Worm (Caenorhabditis elegans) whole organism, L2 larva: ENCODE measurements around the gene str-83.

ENCODE experiments used
- C34F6.9 ChIP-seq: fragments of 150-350 bp; optimal IDR thresholded peaks from 2 replicates; lab custom pipeline; 2014; ENCODE audit warnings: missing biosample characterization, missing genetic modification characterization
- F13H6.1 ChIP-seq: sonication (generic microtip); optimal IDR thresholded peaks from 2 replicates; lab custom pipeline; 2016; ENCODE audit warnings: missing genetic modification characterization, missing compliant biosample characterization
- R02D3.7 ChIP-seq: fragments of 150-350 bp; optimal IDR thresholded peaks from 2 replicates; lab custom pipeline; 2014; ENCODE audit warnings: missing biosample characterization, missing genetic modification characterization
- Y55F3AM.14 ChIP-seq: fragments of 200-800 bp; sonication (Bioruptor generic); optimal IDR thresholded peaks from 2 replicates; lab custom pipeline; 2018; ENCODE audit warnings: mild to moderate bottlenecking, missing genetic modification characterization, missing compliant biosample characterization
- alr-1 ChIP-seq: fragments of 150-350 bp; optimal IDR thresholded peaks from 2 replicates; lab custom pipeline; 2014; ENCODE audit warnings: missing biosample characterization, missing genetic modification characterization
- aly-2 ChIP-seq: fragments of 150-350 bp; optimal IDR thresholded peaks from 2 replicates; lab custom pipeline; 2014; ENCODE audit warnings: missing biosample characterization, missing genetic modification characterization
- ama-1 ChIP-seq: fragments of 150-350 bp; optimal IDR thresholded peaks from 2 replicates; lab custom pipeline; 2018; ENCODE audit warnings: inconsistent platforms
- blmp-1 ChIP-seq: sonication (generic microtip); optimal IDR thresholded peaks from 2 replicates; lab custom pipeline; 2017; ENCODE audit warnings: missing genetic modification characterization, mild to moderate bottlenecking, missing compliant biosample characterization, antibody characterized with exemption, moderate library complexity; ENCODE audit not compliant: insufficient read depth
- ceh-82 ChIP-seq: fragments of 150-350 bp; optimal IDR thresholded peaks from 2 replicates; lab custom pipeline; 2014; ENCODE audit warnings: missing biosample characterization, missing genetic modification characterization
- egl-27 ChIP-seq: sonication (generic microtip); optimal IDR thresholded peaks from 3 replicates; lab custom pipeline; 2017; ENCODE audit warnings: missing biosample characterization, missing genetic modification reagents, missing genetic modification characterization
- elt-1 ChIP-seq: fragments of 150-350 bp; optimal IDR thresholded peaks from 2 replicates; lab custom pipeline; 2014; ENCODE audit warnings: missing biosample characterization, missing genetic modification characterization
- elt-3 ChIP-seq: sonication (generic microtip); optimal IDR thresholded peaks from 2 replicates; lab custom pipeline; 2017; ENCODE audit warnings: missing biosample characterization, missing genetic modification characterization
- fos-1 ChIP-seq: fragments of 150-350 bp; optimal IDR thresholded peaks from 2 replicates; lab custom pipeline; 2014; ENCODE audit warnings: missing biosample characterization, missing genetic modification characterization
- gmeb-1 ChIP-seq: fragments of 150-350 bp; optimal IDR thresholded peaks from 2 replicates; lab custom pipeline; 2014; ENCODE audit warnings: missing biosample characterization, missing genetic modification characterization
- lin-39 ChIP-seq: fragments of 150-350 bp; optimal IDR thresholded peaks from 2 replicates; lab custom pipeline; 2014; ENCODE audit warnings: missing biosample characterization, missing genetic modification reagents, missing genetic modification characterization
- mab-5 ChIP-seq: fragments of 150-350 bp; optimal IDR thresholded peaks from 2 replicates; lab custom pipeline; 2014; ENCODE audit warnings: missing biosample characterization, missing genetic modification characterization
- mdl-1 ChIP-seq, 2 experiments: fragments of 150-350 bp in 1 of 2; sonication (generic microtip) in 1 of 2; optimal IDR thresholded peaks; 2 replicates each; lab custom pipeline; 2017; ENCODE audit warnings: missing biosample characterization in 2 of 2, missing genetic modification characterization in 2 of 2
- nhr-10 ChIP-seq: sonication (generic microtip); optimal IDR thresholded peaks from 2 replicates; lab custom pipeline; 2017; ENCODE audit warnings: missing biosample characterization, missing genetic modification characterization
- nhr-11 ChIP-seq: fragments of 150-350 bp; optimal IDR thresholded peaks from 2 replicates; lab custom pipeline; 2014; ENCODE audit warnings: missing biosample characterization, missing genetic modification characterization
- nhr-12 ChIP-seq: fragments of 150-350 bp; optimal IDR thresholded peaks from 2 replicates; lab custom pipeline; 2014; ENCODE audit warnings: missing biosample characterization, missing genetic modification characterization
- nhr-21 ChIP-seq: fragments of 150-350 bp; optimal IDR thresholded peaks from 2 replicates; lab custom pipeline; 2014; ENCODE audit warnings: missing biosample characterization, missing genetic modification characterization
- nhr-23 ChIP-seq: fragments of 150-350 bp; optimal IDR thresholded peaks from 2 replicates; lab custom pipeline; 2014; ENCODE audit warnings: missing biosample characterization, missing genetic modification reagents, missing genetic modification characterization
- nhr-237 ChIP-seq: fragments of 150-350 bp; optimal IDR thresholded peaks from 2 replicates; lab custom pipeline; 2014; ENCODE audit warnings: missing biosample characterization, missing genetic modification characterization
- nhr-25 ChIP-seq: fragments of 150-350 bp; sonication (generic microtip); optimal IDR thresholded peaks from 3 replicates; lab custom pipeline; 2014; ENCODE audit warnings: missing biosample characterization, missing genetic modification characterization
- nhr-6 ChIP-seq: fragments of 150-350 bp; optimal IDR thresholded peaks from 2 replicates; lab custom pipeline; 2014; ENCODE audit warnings: missing biosample characterization, missing genetic modification characterization
- peb-1 ChIP-seq: fragments of 150-350 bp; optimal IDR thresholded peaks from 2 replicates; lab custom pipeline; 2014; ENCODE audit warnings: missing biosample characterization, missing genetic modification characterization
- sem-4 ChIP-seq: fragments of 150-350 bp; optimal IDR thresholded peaks from 2 replicates; lab custom pipeline; 2014; ENCODE audit warnings: missing biosample characterization, missing genetic modification reagents, missing genetic modification characterization
- skn-1 ChIP-seq: sonication (generic microtip); optimal IDR thresholded peaks from 2 replicates; lab custom pipeline; 2017; ENCODE audit warnings: missing biosample characterization, missing genetic modification characterization
- sma-3 ChIP-seq: sonication (generic microtip); optimal IDR thresholded peaks from 2 replicates; lab custom pipeline; 2016; ENCODE audit warnings: missing genetic modification reagents, missing genetic modification characterization, missing compliant biosample characterization
- sma-9 ChIP-seq, 2 experiments: fragments of 150-350 bp in 1 of 2; sonication (generic microtip) in 1 of 2; optimal IDR thresholded peaks; 2 replicates each; lab custom pipeline; 2014 to 2016; ENCODE audit warnings: missing genetic modification characterization in 2 of 2, mild to moderate bottlenecking in 1 of 2, missing biosample characterization in 1 of 2, missing compliant biosample characterization in 1 of 2, missing genetic modification reagents in 1 of 2, moderate library complexity in 1 of 2
- snpc-4 ChIP-seq: fragments of 150-350 bp; optimal IDR thresholded peaks from 2 replicates; lab custom pipeline; 2014; ENCODE audit warnings: missing biosample characterization, missing genetic modification characterization
- unc-39 ChIP-seq: fragments of 150-350 bp; optimal IDR thresholded peaks from 2 replicates; lab custom pipeline; 2014; ENCODE audit warnings: missing biosample characterization, missing genetic modification characterization
- unc-55 ChIP-seq: fragments of 150-350 bp; sonication (generic microtip); optimal IDR thresholded peaks from 3 replicates; lab custom pipeline; 2014; ENCODE audit warnings: missing biosample characterization, missing genetic modification reagents, missing genetic modification characterization
- zag-1 ChIP-seq: fragments of 150-350 bp; optimal IDR thresholded peaks from 2 replicates; lab custom pipeline; 2014; ENCODE audit warnings: missing biosample characterization, missing genetic modification characterization
- ztf-1 ChIP-seq: fragments of 200-800 bp; sonication (Bioruptor generic); conservative IDR thresholded peaks from 2 replicates; pipeline ENCODE4 v1.3.6; 2022; ENCODE audit warnings: missing genetic modification characterization, missing compliant biosample characterization
- ztf-11 ChIP-seq: sonication (generic microtip); optimal IDR thresholded peaks from 2 replicates; lab custom pipeline; 2017; ENCODE audit warnings: missing biosample characterization, missing genetic modification characterization
- ztf-4 ChIP-seq: fragments of 150-350 bp; optimal IDR thresholded peaks from 2 replicates; lab custom pipeline; 2014; ENCODE audit warnings: missing biosample characterization, missing genetic modification characterization

The str-83 gene

DNA sequence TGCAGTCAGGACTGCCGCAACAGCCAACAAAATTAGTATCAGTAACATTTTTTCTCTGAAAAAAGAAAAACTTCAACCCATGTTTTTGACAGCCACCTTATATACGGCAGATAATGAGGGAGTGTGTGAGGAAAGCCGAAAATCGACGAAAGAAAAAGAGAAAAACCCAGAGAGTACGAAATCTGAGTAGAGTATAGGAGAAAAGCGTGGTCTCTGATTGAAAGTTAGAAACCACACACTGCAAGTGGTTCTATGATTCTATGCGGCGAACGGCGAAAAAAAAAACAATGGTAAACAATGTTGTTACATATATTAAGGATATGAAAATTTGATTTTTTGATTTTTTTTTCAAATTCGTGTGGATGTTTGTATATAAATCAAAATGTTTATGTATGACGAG, 9.3 kb upstream of the str-83 start, which contains the start of gene cyp-34A8:
Gene cyp-34A8, minus strand, starts transcription at position 62 of the 400 bp plus-strand sequence.
- TF ChIP-seq nhr-25 (tag; lab: Kevin White, UChicago) (no peak), sma-9 (GFP tag; optimal IDR thresholded peaks at IDR 0.05; lab: Kevin White, UChicago) (peak; percentile 31), sma-9 (tag; optimal IDR thresholded peaks at IDR 0.05; lab: Kevin White, UChicago) (no peak)

DNA sequence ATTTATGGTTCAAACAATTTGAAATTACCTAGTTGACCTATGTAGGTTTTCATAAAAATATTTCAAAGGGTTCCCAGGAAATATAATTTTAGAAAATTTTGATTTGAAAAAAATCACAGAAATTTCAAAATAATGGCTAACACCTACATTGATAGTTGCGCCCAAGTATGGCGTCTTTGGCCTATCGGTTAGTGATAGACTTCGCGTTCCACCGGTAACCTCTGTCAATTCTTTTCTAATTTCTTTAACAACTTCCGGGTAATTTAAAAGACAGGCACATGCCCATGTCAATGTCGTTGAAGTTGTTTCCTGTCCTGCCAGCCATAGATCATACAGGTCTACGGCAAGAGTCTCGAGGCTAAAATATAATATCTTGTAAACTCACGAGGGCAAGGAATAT, 8.1 kb upstream of the str-83 start:
- no peak for TF ChIP-seq sem-4
- TF ChIP-seq nhr-10 (tag; lab: Kevin White, UChicago), result no peak
- TF ChIP-seq aly-2 (tag; lab: Kevin White, UChicago), result no peak
- TF ChIP-seq unc-55 (GFP tag; lab: Kevin White, UChicago), result no peak
- no peak for TF ChIP-seq zag-1 (tag; lab: Kevin White, UChicago)
- no peak for TF ChIP-seq alr-1 (tag; lab: Kevin White, UChicago)
- no peak for TF ChIP-seq sma-9 (GFP tag; optimal IDR thresholded peaks at IDR 0.05; lab: Kevin White, UChicago)
- TF ChIP-seq sma-9 (tag; optimal IDR thresholded peaks at IDR 0.05; lab: Kevin White, UChicago), result no peak
- TF ChIP-seq F13H6.1, result no peak
- no peak for TF ChIP-seq nhr-23 (tag; lab: Kevin White, UChicago)
- no peak for TF ChIP-seq peb-1 (tag; lab: Kevin White, UChicago)
- TF ChIP-seq lin-39 (tag; lab: Kevin White, UChicago), result no peak

DNA sequence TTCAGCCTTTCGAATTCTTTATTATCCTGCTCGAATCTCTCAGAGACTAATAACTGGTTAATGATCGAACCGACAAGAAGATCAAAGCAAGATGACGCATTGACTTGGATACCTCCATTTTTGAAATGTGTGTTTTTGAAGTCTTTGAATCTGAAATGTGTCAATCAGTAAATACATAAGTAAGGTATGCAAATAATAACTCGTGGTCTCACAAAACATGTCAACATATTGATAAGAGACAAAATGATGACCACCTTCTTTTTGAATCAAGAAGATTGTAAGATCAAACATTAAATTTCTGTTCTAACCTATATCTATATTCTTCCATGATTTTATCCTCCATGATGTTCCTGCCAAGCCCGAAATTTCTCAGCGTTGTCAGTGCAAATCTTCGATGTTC, 7.4 kb upstream of the str-83 start:
- TF ChIP-seq alr-1 (tag; lab: Kevin White, UChicago), result no peak
- TF ChIP-seq blmp-1 (tag; lab: Kevin White, UChicago), result no peak
- no peak for TF ChIP-seq sma-9 (GFP tag; optimal IDR thresholded peaks at IDR 0.05; lab: Kevin White, UChicago)
- no peak for TF ChIP-seq sma-9 (tag; optimal IDR thresholded peaks at IDR 0.05; lab: Kevin White, UChicago)
- no peak for TF ChIP-seq ama-1 (lab: Kevin White, UChicago)
- no peak for TF ChIP-seq zag-1 (tag; lab: Kevin White, UChicago)
- no peak for TF ChIP-seq elt-1 (tag; lab: Kevin White, UChicago)
- TF ChIP-seq aly-2 (tag; lab: Kevin White, UChicago), result no peak
- TF ChIP-seq ztf-11 (tag; lab: Kevin White, UChicago), result no peak
- no peak for TF ChIP-seq skn-1 (tag; lab: Kevin White, UChicago)
- TF ChIP-seq ceh-82 (tag; lab: Kevin White, UChicago), result no peak
- no peak for TF ChIP-seq snpc-4 (tag; lab: Kevin White, UChicago)
- TF ChIP-seq nhr-12 (tag; lab: Kevin White, UChicago), result no peak
- no peak for TF ChIP-seq Y55F3AM.14 (GFP tag; lab: Kevin White, UChicago)

ce11 chrV:3970410-3970809, 6.7 kb upstream of the str-83 start, which contains the start of gene cyp-34A9:
Gene cyp-34A9 (minus strand): TSS chrV:3970540.
- no peak for TF ChIP-seq gmeb-1 (tag; lab: Kevin White, UChicago)
- peak; percentile 36 for TF ChIP-seq fos-1
- TF ChIP-seq sma-9 (GFP tag; optimal IDR thresholded peaks at IDR 0.05; lab: Kevin White, UChicago), result peak; percentile 58
- no peak for TF ChIP-seq sma-9 (tag; optimal IDR thresholded peaks at IDR 0.05; lab: Kevin White, UChicago)

ce11 chrV:3972846-3973245, 4.2 kb upstream of the str-83 start, which contains the start of gene cyp-34A10:
Gene cyp-34A10 (minus strand): TSS chrV:3972991.
- TF ChIP-seq nhr-237 (tag; lab: Kevin White, UChicago) (no peak), C34F6.9 (tag; lab: Kevin White, UChicago) (no peak)

DNA sequence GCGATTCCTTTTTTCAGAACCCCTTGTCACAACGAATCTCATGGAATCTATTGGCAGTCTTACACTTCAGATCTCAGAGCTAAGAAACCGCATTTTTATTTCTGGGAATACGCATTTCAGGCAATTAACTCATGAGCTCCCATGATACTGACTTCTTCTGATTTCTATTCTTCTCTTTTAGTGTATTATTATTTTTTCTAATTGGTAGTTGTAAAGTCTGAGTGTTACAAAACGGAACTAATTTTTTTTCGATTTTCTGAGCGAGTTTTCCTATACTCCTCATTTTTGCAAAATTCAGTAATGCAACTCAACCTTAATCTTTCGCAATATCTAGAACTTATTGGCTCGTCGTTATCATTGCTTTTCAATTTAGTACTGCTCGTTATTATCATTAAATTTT, 2.7 kb upstream of the str-83 start, which contains the start of gene str-82:
Gene str-82, plus strand, starts transcription at position 301 of the 400 bp plus-strand sequence.
- no peak for TF ChIP-seq blmp-1 (tag; lab: Kevin White, UChicago)
- TF ChIP-seq mab-5 (tag; lab: Kevin White, UChicago), result no peak
- no peak for TF ChIP-seq ceh-82 (tag; lab: Kevin White, UChicago)
- TF ChIP-seq unc-39 (tag; lab: Kevin White, UChicago), result no peak
- TF ChIP-seq ztf-11 (tag; lab: Kevin White, UChicago), result no peak
- no peak for TF ChIP-seq nhr-21 (tag; lab: Kevin White, UChicago)
- no peak for TF ChIP-seq elt-1 (tag; lab: Kevin White, UChicago)
- TF ChIP-seq ztf-4 (tag; lab: Kevin White, UChicago), result no peak
- no peak for TF ChIP-seq nhr-6 (tag; lab: Kevin White, UChicago)
- TF ChIP-seq egl-27 (tag; lab: Kevin White, UChicago), result no peak
- no peak for TF ChIP-seq R02D3.7 (tag; lab: Kevin White, UChicago)
- TF ChIP-seq nhr-11 (tag; lab: Kevin White, UChicago), result no peak
- no peak for TF ChIP-seq ztf-1 (GFP tag; lab: Robert Waterston, UW)
- TF ChIP-seq elt-3 (tag; lab: Kevin White, UChicago), result no peak
- TF ChIP-seq Y55F3AM.14 (GFP tag; lab: Kevin White, UChicago), result no peak
- TF ChIP-seq sma-3, result no peak
- TF ChIP-seq lin-39 (tag; lab: Kevin White, UChicago), result no peak
- no peak for TF ChIP-seq mdl-1 (tag; optimal IDR thresholded peaks at IDR 0.05; lab: Kevin White, UChicago)
- no peak for TF ChIP-seq nhr-10 (tag; lab: Kevin White, UChicago)
